Worm (Caenorhabditis elegans): Measurements from ENCODE around the gene srx-110.

- TF ChIP-seq R02D3.7 (tag; optimal IDR thresholded peaks at IDR 0.05) (no peak), egl-27 (tag; optimal IDR thresholded peaks at IDR 0.05) (no peak), aly-2 (tag; optimal IDR thresholded peaks at IDR 0.05) (no peak), pha-4 (tag; optimal IDR thresholded peaks at IDR 0.05) (no peak), nhr-28 (tag; optimal IDR thresholded peaks at IDR 0.05) (no peak), elt-3 (tag; optimal IDR thresholded peaks at IDR 0.05) (no peak)
Observed at ce11 chrII:3709255-3709654, at the start of gene srx-110.
